Fruit fly (Drosophila melanogaster) whole organism, embryonic: ENCODE results near the gene VhaSFD.
A peak's percentile ranks its signal among the peaks of the same experiment; 100 is the strongest.

Experiments
- ATbp ChIP-seq: fragments of 200-800 bp; sonication (Bioruptor generic); optimal IDR thresholded peaks from 2 replicates; lab custom pipeline; 2017; ENCODE audit warnings: missing biosample characterization, mild to moderate bottlenecking, missing genetic modification characterization, missing genetic modification reagents
- Adf1 ChIP-seq: fragments of 200-800 bp; sonication (Bioruptor generic); IDR thresholded peaks from 2 replicates; pipeline ENCODE4 v1.3.6; 2022; ENCODE audit warnings: missing biosample characterization, missing genetic modification characterization
- Bdp1 ChIP-seq: fragments of 200-800 bp; sonication (Bioruptor generic); optimal IDR thresholded peaks from 3 replicates; lab custom pipeline; 2016; ENCODE audit warnings: missing biosample characterization, missing genetic modification characterization
- CG10321 ChIP-seq: fragments of 200-800 bp; sonication (Bioruptor generic); IDR thresholded peaks from 2 replicates; pipeline ENCODE4 v1.3.6; 2022; ENCODE audit warnings: missing biosample characterization, missing genetic modification characterization
- CG10543 ChIP-seq: fragments of 200-800 bp; sonication (Bioruptor generic); optimal IDR thresholded peaks from 3 replicates; lab custom pipeline; 2017; ENCODE audit warnings: missing biosample characterization, mild to moderate bottlenecking, missing genetic modification characterization, moderate library complexity
- CG12104 ChIP-seq: fragments of 200-800 bp; sonication (Bioruptor generic); optimal IDR thresholded peaks from 3 replicates; lab custom pipeline; 2016; ENCODE audit warnings: missing biosample characterization, missing genetic modification characterization
- CG12155 ChIP-seq: fragments of 200-800 bp; sonication (Bioruptor generic); optimal IDR thresholded peaks from 3 replicates; lab custom pipeline; 2016; ENCODE audit warnings: missing biosample characterization, missing genetic modification characterization
- CG2712 ChIP-seq: fragments of 200-800 bp; optimal IDR thresholded peaks from 3 replicates; lab custom pipeline; 2019; ENCODE audit warnings: missing biosample characterization, mild to moderate bottlenecking, missing genetic modification characterization, moderate library complexity
- CG31224 ChIP-seq: fragments of 200-800 bp; sonication (Bioruptor generic); IDR thresholded peaks from 2 replicates; pipeline ENCODE4 v1.3.6; 2022; ENCODE audit warnings: missing biosample characterization, missing genetic modification characterization
- CG34224 ChIP-seq: fragments of 200-800 bp; sonication (Bioruptor generic); IDR thresholded peaks from 3 replicates; pipeline ENCODE4 v1.3.6; 2022; ENCODE audit warnings: missing biosample characterization, missing genetic modification characterization; ENCODE audit not compliant: partially characterized antibody
- CG5245 ChIP-seq: fragments of 200-800 bp; sonication (Bioruptor generic); optimal IDR thresholded peaks from 3 replicates; lab custom pipeline; 2016; ENCODE audit warnings: missing biosample characterization, missing genetic modification characterization
- CG6689 ChIP-seq: fragments of 200-800 bp; sonication (Bioruptor generic); IDR thresholded peaks from 2 replicates; pipeline ENCODE4 v1.3.6; 2022; ENCODE audit warnings: missing biosample characterization, missing genetic modification characterization
- CG7372 ChIP-seq: fragments of 200-800 bp; sonication (Bioruptor generic); IDR thresholded peaks from 2 replicates; pipeline ENCODE4 v1.3.6; 2022; ENCODE audit warnings: missing biosample characterization, missing genetic modification characterization
- CG7963 ChIP-seq: fragments of 200-800 bp; sonication (Bioruptor generic); IDR thresholded peaks from 3 replicates; pipeline ENCODE4 v1.3.6; 2022; ENCODE audit warnings: missing biosample characterization, missing genetic modification characterization; ENCODE audit not compliant: partially characterized antibody
- CG8281 ChIP-seq: fragments of 200-800 bp; sonication (Bioruptor generic); optimal IDR thresholded peaks from 2 replicates; lab custom pipeline; 2018; ENCODE audit warnings: missing biosample characterization, mild to moderate bottlenecking, missing genetic modification characterization, moderate library complexity
- CG8290 ChIP-seq, 3 experiments: fragments of 200-800 bp; sonication (Bioruptor generic); optimal IDR thresholded peaks; 2 replicates each; lab custom pipeline; 2016 to 2019; ENCODE audit warnings: missing biosample characterization in 3 of 3, missing genetic modification characterization in 3 of 3, mild to moderate bottlenecking in 2 of 3, moderate library complexity in 1 of 3
- CG9437 ChIP-seq: fragments of 200-800 bp; sonication (Bioruptor generic); optimal IDR thresholded peaks from 2 replicates; lab custom pipeline; 2018; ENCODE audit warnings: missing biosample characterization, mild to moderate bottlenecking, missing genetic modification characterization
- CTCF ChIP-seq: fragments of 200-800 bp; sonication (Bioruptor generic); optimal IDR thresholded peaks from 2 replicates; lab custom pipeline; 2017; ENCODE audit warnings: missing biosample characterization, mild to moderate bottlenecking, missing genetic modification characterization, moderate library complexity
- Chrac-16 ChIP-seq: fragments of 200-800 bp; sonication (Bioruptor generic); optimal IDR thresholded peaks from 3 replicates; lab custom pipeline; 2016; ENCODE audit warnings: missing biosample characterization, missing genetic modification characterization
- Ets97D ChIP-seq: fragments of 200-800 bp; sonication (Bioruptor generic); optimal IDR thresholded peaks from 3 replicates; lab custom pipeline; 2016; ENCODE audit warnings: missing biosample characterization, missing genetic modification characterization
- Fer3 ChIP-seq: fragments of 200-800 bp; sonication (Bioruptor generic); optimal IDR thresholded peaks from 2 replicates; lab custom pipeline; 2018; ENCODE audit warnings: missing biosample characterization, mild to moderate bottlenecking, missing genetic modification characterization, moderate library complexity
- Lhr ChIP-seq: fragments of 200-800 bp; sonication (Bioruptor generic); optimal IDR thresholded peaks from 3 replicates; lab custom pipeline; 2017; ENCODE audit warnings: mild to moderate bottlenecking, missing biosample characterization, missing genetic modification reagents, missing genetic modification characterization
- NFAT ChIP-seq: fragments of 200-800 bp; sonication (Bioruptor generic); IDR thresholded peaks from 2 replicates; pipeline ENCODE4 v1.3.6; 2022; ENCODE audit warnings: missing biosample characterization, missing genetic modification characterization
- Optix ChIP-seq: fragments of 200-800 bp; sonication (Bioruptor generic); IDR thresholded peaks from 3 replicates; pipeline ENCODE4 v1.3.6; 2022; ENCODE audit warnings: missing biosample characterization, missing genetic modification characterization
- PHDP ChIP-seq: fragments of 200-800 bp; sonication (Bioruptor generic); optimal IDR thresholded peaks from 3 replicates; lab custom pipeline; 2018; ENCODE audit warnings: missing biosample characterization, mild to moderate bottlenecking, missing genetic modification characterization, moderate library complexity
- Pdp1 ChIP-seq, 2 experiments: fragments of 200-800 bp; sonication (Bioruptor generic); optimal IDR thresholded peaks; 3 replicates each; lab custom pipeline; 2016; ENCODE audit warnings: missing biosample characterization in 2 of 2, missing genetic modification characterization in 2 of 2, mild to moderate bottlenecking in 1 of 2, moderate library complexity in 1 of 2
- Sin3A ChIP-seq: fragments of >200 bp; optimal IDR thresholded peaks from 2 replicates; lab custom pipeline; 2018
- YL-1 ChIP-seq: fragments of 200-800 bp; sonication (Bioruptor generic); optimal IDR thresholded peaks from 3 replicates; lab custom pipeline; 2017; ENCODE audit warnings: missing biosample characterization, mild to moderate bottlenecking, missing genetic modification characterization
- ase ChIP-seq: fragments of 200-800 bp; sonication (Bioruptor generic); IDR thresholded peaks from 3 replicates; pipeline ENCODE4 v1.3.6; 2022; ENCODE audit warnings: missing biosample characterization, missing genetic modification characterization
- ato ChIP-seq: fragments of 200-800 bp; sonication (Bioruptor generic); IDR thresholded peaks from 2 replicates; pipeline ENCODE4 v1.3.6; 2022; ENCODE audit warnings: missing biosample characterization, missing genetic modification characterization; ENCODE audit not compliant: partially characterized antibody
- cad ChIP-seq: fragments of >200 bp; optimal IDR thresholded peaks from 2 replicates; lab custom pipeline; 2017; ENCODE audit warnings: missing biosample characterization, missing genetic modification characterization
- cg ChIP-seq: fragments of 200-800 bp; sonication (Bioruptor generic); optimal IDR thresholded peaks from 3 replicates; lab custom pipeline; 2019; ENCODE audit warnings: missing biosample characterization, mild to moderate bottlenecking, missing genetic modification characterization, moderate library complexity
- ci ChIP-seq: fragments of 200-800 bp; sonication (Bioruptor generic); IDR thresholded peaks from 3 replicates; pipeline ENCODE4 v1.3.6; 2022; ENCODE audit warnings: missing biosample characterization, missing genetic modification characterization
- corto ChIP-seq: fragments of 200-800 bp; sonication (Bioruptor generic); optimal IDR thresholded peaks from 2 replicates; lab custom pipeline; 2016; ENCODE audit warnings: missing biosample characterization, mild to moderate bottlenecking, missing genetic modification characterization, moderate library complexity
- crc ChIP-seq: fragments of 200-800 bp; sonication (Bioruptor generic); optimal IDR thresholded peaks from 2 replicates; lab custom pipeline; 2016; ENCODE audit warnings: missing biosample characterization, missing genetic modification characterization
- danr ChIP-seq: fragments of 200-800 bp; sonication (Bioruptor generic); IDR thresholded peaks from 2 replicates; pipeline ENCODE4 v1.3.6; 2022; ENCODE audit warnings: missing biosample characterization, missing genetic modification characterization
- ems ChIP-seq: fragments of 200-800 bp; sonication (Bioruptor generic); optimal IDR thresholded peaks from 3 replicates; lab custom pipeline; 2016; ENCODE audit warnings: missing biosample characterization, missing genetic modification characterization
- gcm ChIP-seq: fragments of 200-800 bp; sonication (Bioruptor generic); optimal IDR thresholded peaks from 2 replicates; lab custom pipeline; 2019; ENCODE audit warnings: missing biosample characterization, mild to moderate bottlenecking, missing genetic modification characterization, moderate library complexity
- jing ChIP-seq: fragments of 200-800 bp; sonication (Bioruptor generic); optimal IDR thresholded peaks from 2 replicates; lab custom pipeline; 2018; ENCODE audit warnings: missing biosample characterization, mild to moderate bottlenecking, missing genetic modification characterization
- row ChIP-seq: fragments of 200-800 bp; sonication (Bioruptor generic); IDR thresholded peaks from 3 replicates; pipeline ENCODE4 v1.3.6; 2022; ENCODE audit warnings: missing biosample characterization, missing genetic modification characterization
- run ChIP-seq: fragments of 200-800 bp; sonication (Bioruptor generic); optimal IDR thresholded peaks from 3 replicates; lab custom pipeline; 2018; ENCODE audit warnings: missing biosample characterization, mild to moderate bottlenecking, missing genetic modification characterization
- shn ChIP-seq: fragments of 200-800 bp; sonication (Bioruptor generic); optimal IDR thresholded peaks from 3 replicates; lab custom pipeline; 2016; ENCODE audit warnings: missing biosample characterization, missing genetic modification characterization
- sima ChIP-seq: fragments of 200-800 bp; sonication (Bioruptor generic); optimal IDR thresholded peaks from 2 replicates; lab custom pipeline; 2016; ENCODE audit warnings: missing biosample characterization, missing genetic modification characterization
- sr ChIP-seq: fragments of 200-800 bp; sonication (Bioruptor generic); IDR thresholded peaks from 3 replicates; pipeline ENCODE4 v1.3.6; 2022; ENCODE audit warnings: missing biosample characterization, missing genetic modification characterization
- stwl ChIP-seq: fragments of 200-800 bp; sonication (Bioruptor generic); optimal IDR thresholded peaks from 3 replicates; lab custom pipeline; 2018; ENCODE audit warnings: missing biosample characterization, mild to moderate bottlenecking, missing genetic modification characterization, moderate library complexity
- tgo ChIP-seq: fragments of 200-800 bp; sonication (Bioruptor generic); IDR thresholded peaks from 3 replicates; pipeline ENCODE4 v1.3.6; 2022; ENCODE audit warnings: missing biosample characterization, missing genetic modification characterization
- trh ChIP-seq: fragments of 200-800 bp; sonication (Bioruptor generic); optimal IDR thresholded peaks from 2 replicates; lab custom pipeline; 2016; ENCODE audit warnings: missing biosample characterization, missing genetic modification characterization
- unc-4 ChIP-seq: fragments of 200-800 bp; sonication (Bioruptor generic); IDR thresholded peaks from 2 replicates; pipeline ENCODE4 v1.3.6; 2022; ENCODE audit warnings: missing biosample characterization, missing genetic modification characterization; ENCODE audit not compliant: partially characterized antibody
- vnd ChIP-seq: fragments of 200-800 bp; sonication (Bioruptor generic); IDR thresholded peaks from 3 replicates; pipeline ENCODE4 v1.3.6; 2022; ENCODE audit warnings: missing biosample characterization, missing genetic modification characterization; ENCODE audit not compliant: partially characterized antibody
- wdn ChIP-seq: fragments of 200-800 bp; sonication (Bioruptor generic); IDR thresholded peaks from 2 replicates; pipeline ENCODE4 v1.3.6; 2022; ENCODE audit warnings: missing biosample characterization, missing genetic modification characterization
- wor ChIP-seq: fragments of 200-800 bp; sonication (Bioruptor generic); IDR thresholded peaks from 2 replicates; pipeline ENCODE4 v1.3.6; 2022; ENCODE audit warnings: missing biosample characterization, missing genetic modification characterization
- z ChIP-seq: fragments of 200-800 bp; sonication (Bioruptor generic); IDR thresholded peaks from 3 replicates; pipeline ENCODE4 v1.3.6; 2022; ENCODE audit warnings: missing biosample characterization, missing genetic modification characterization

The VhaSFD gene

DNA sequence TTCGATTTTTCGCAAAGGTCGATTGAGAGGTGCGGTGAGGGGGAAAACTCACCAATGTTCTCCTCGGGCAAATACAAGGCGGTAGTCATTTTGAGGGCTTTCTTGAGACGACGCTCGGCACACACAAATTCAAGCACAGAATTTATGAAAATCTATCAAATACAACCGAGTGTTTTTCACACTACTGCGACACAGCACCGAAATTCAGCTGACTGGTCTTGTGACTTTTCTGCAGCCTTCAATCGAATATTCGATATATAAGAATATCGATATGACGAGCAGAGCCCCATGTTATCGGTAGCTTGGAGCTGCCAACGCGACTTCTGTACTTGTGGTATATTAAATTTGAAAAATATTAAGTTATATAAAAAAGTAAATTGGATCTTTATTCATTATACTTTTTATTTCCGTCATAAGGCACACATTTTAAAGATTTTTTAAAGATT is at the start of gene VhaSFD:
Gene VhaSFD (minus strand): TSS at position 249 of the 446 bp plus-strand sequence.
- TF ChIP-seq stwl (tag; lab: Kevin White, UChicago) (peak; percentile 84), trh (GFP tag; lab: Kevin White, UChicago) (no peak), ato (GFP tag; lab: Robert Waterston, UW) (peak; percentile 47; the same call in 1 of the 2 replicates), Sin3A (no peak), CG5245 (no peak), danr (GFP tag; lab: Robert Waterston, UW) (no peak), CG9437 (GFP tag; lab: Kevin White, UChicago) (no peak), corto (no peak), shn (GFP tag; lab: Kevin White, UChicago) (no peak), vnd (GFP tag; lab: Robert Waterston, UW) (peak; percentile 57; the same call in 1 of the 3 replicates), CG6689 (GFP tag; lab: Robert Waterston, UW) (no peak), Lhr (no peak), CG12155 (GFP tag; lab: Kevin White, UChicago) (no peak), CG7963 (GFP tag; lab: Robert Waterston, UW) (peak; percentile 65), Bdp1 (GFP tag; lab: Kevin White, UChicago) (no peak), row (peak; percentile 42; the same call in 1 of the 3 replicates), crc (GFP tag; lab: Kevin White, UChicago) (no peak), ase (GFP tag; lab: Robert Waterston, UW) (no peak), CG8290 (GFP tag; optimal IDR thresholded peaks at IDR 0.05; lab: Kevin White, UChicago) (no peak), CG8290 (tag; optimal IDR thresholded peaks at IDR 0.05; lab: Kevin White, UChicago) (peak in 1 of 2 experiments; percentile 71), Pdp1 (GFP tag; optimal IDR thresholded peaks at IDR 0.05; lab: Kevin White, UChicago) (peak in 1 of 2 experiments; percentile 57), Optix (no peak), Chrac-16 (GFP tag; lab: Kevin White, UChicago) (no peak), wor (GFP tag; lab: Robert Waterston, UW) (no peak), PHDP (tag; lab: Kevin White, UChicago) (peak; percentile 0), ci (GFP tag; lab: Robert Waterston, UW) (0 out of 3 replicates have a peak, but pooled peaks have one; percentile 5), run (no peak), ems (no peak), CG12104 (GFP tag; lab: Kevin White, UChicago) (no peak), unc-4 (GFP tag; lab: Robert Waterston, UW) (peak; percentile 75), sr (GFP tag; lab: Robert Waterston, UW) (no peak), CG31224 (GFP tag; lab: Robert Waterston, UW) (no peak), CG10321 (GFP tag; lab: Robert Waterston, UW) (no peak), CG34224 (peak; percentile 72), tgo (GFP tag; lab: Robert Waterston, UW) (no peak), CG10543 (GFP tag; lab: Kevin White, UChicago) (no peak), wdn (no peak), NFAT (peak; percentile 49; the same call in 1 of the 2 replicates), z (no peak), sima (no peak), CG7372 (no peak), cad (GFP tag; lab: Kevin White, UChicago) (no peak), YL-1 (GFP tag; lab: Kevin White, UChicago) (peak; percentile 71), Fer3 (no peak), ATbp (GFP tag; lab: Kevin White, UChicago) (no peak), CTCF (GFP tag; lab: Kevin White, UChicago) (no peak), CG8281 (tag; lab: Kevin White, UChicago) (no peak), cg (GFP tag; lab: Kevin White, UChicago) (peak; percentile 75), Adf1 (GFP tag; lab: Robert Waterston, UW) (no peak; the same call in 1 of the 2 replicates), jing (GFP tag; lab: Kevin White, UChicago) (no peak), Ets97D (GFP tag; lab: Kevin White, UChicago) (peak; percentile 40), gcm (GFP tag; lab: Kevin White, UChicago) (no peak), CG2712 (peak; percentile 62)
